Worm (Caenorhabditis elegans) whole organism, midembryonic: ENCODE results near the gene srz-91.

Experiments
- cog-1 ChIP-seq: sonication (generic microtip); optimal IDR thresholded peaks from 2 replicates; lab custom pipeline; 2016; ENCODE audit warnings: missing genetic modification characterization, missing compliant biosample characterization
- flt-1 ChIP-seq: fragments of 200-800 bp; sonication (Bioruptor generic); IDR thresholded peaks from 2 replicates; pipeline ENCODE4 v1.3.6; 2022; ENCODE audit warnings: missing genetic modification characterization, missing compliant biosample characterization
- tab-1 ChIP-seq: fragments of 200-800 bp; sonication (Bioruptor generic); IDR thresholded peaks from 2 replicates; pipeline ENCODE4 v1.3.6; 2022; ENCODE audit warnings: missing genetic modification characterization, missing compliant biosample characterization
- ztf-29 ChIP-seq: fragments of 200-800 bp; sonication (Bioruptor generic); IDR thresholded peaks from 2 replicates; pipeline ENCODE4 v1.3.6; 2022; ENCODE audit warnings: missing genetic modification reagents, missing genetic modification characterization, missing compliant biosample characterization

DNA sequence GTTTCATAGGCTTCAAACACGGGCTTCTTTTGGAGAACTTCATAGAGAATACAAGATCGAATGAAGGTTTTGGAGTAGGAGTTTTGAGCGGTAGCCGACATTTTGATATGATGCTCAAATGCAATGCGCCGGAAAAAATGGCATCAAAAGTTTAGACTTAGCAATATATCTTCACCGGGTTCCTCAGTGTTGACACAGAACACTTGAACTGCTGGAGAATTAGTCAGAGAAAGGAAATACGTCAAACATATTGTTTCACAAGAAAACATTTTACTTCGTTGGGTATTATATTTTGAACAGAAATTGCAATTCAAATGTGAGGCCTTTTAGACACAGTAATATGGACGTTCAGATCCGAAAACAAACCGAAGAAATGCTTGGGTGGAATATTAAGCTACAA lies 49.5 kb upstream of the srz-91 start, which contains the start of gene fbxa-174:
- no peak for TF ChIP-seq tab-1 (GFP tag; lab: Robert Waterston, UW)
- TF ChIP-seq flt-1 (GFP tag; lab: Robert Waterston, UW), result no peak
- no peak for TF ChIP-seq cog-1 (tag; lab: Kevin White, UChicago)
- no peak for TF ChIP-seq ztf-29 (GFP tag; lab: Robert Waterston, UW)
